Worm (Caenorhabditis elegans): Measurements from ENCODE around the gene F45C12.17.

ce11 chrII:1744183-1744582, 18.3 kb downstream of the F45C12.17 start, which contains the start of gene clec-19:
- no peak for TF ChIP-seq pqm-1 (tag; optimal IDR thresholded peaks at IDR 0.05)
- TF ChIP-seq tag-97 (GFP tag; IDR thresholded peaks at IDR 0.05): no peak
- no peak for TF ChIP-seq nhr-237 (tag; optimal IDR thresholded peaks at IDR 0.05)
- no peak for TF ChIP-seq zag-1 (tag; optimal IDR thresholded peaks at IDR 0.05)
